Worm (Caenorhabditis elegans): Measurements from ENCODE around the gene C16B8.2.

DNA sequence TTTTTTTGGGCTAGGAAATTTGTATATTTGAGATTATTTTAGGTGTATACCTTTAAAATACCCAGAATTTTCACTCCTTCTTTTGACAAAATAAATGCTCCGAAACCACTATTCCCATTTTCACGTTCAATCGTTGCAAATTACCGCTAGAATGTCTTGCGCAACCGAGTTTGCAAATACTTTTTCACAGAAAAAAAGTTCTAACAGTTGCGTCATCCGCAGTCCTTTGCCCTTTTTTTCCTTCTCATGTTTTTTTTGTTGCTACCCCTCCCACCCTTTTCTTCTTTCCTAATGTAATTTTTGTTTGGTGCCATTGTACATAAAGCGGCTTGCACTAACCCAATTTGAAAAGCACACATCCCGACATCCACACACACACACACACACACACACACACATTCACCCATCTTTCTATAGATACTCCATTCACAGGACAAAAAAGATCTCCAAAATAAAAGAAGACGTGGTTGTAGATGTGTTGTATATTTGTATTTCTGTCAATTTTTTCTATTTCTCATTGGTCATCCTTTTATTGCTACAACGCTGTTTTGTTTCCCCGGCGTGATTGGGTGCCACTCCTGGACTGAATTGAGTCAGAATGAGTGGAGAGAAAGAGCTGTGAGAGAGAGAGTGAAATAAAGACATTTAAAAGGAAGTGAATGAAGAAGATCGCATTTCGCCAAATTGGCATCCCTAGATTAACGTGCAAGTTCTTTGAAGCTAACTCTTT lies 8.6 kb downstream of the C16B8.2 start:
- TF ChIP-seq Y53F4B.3 (GFP tag; IDR thresholded peaks at IDR 0.05) (no peak), let-607 (tag; optimal IDR thresholded peaks at IDR 0.05) (no peak)

Measured in whole organism, young adult.